Fruit fly (Drosophila melanogaster): ENCODE measurements around the gene noc.

DNA sequence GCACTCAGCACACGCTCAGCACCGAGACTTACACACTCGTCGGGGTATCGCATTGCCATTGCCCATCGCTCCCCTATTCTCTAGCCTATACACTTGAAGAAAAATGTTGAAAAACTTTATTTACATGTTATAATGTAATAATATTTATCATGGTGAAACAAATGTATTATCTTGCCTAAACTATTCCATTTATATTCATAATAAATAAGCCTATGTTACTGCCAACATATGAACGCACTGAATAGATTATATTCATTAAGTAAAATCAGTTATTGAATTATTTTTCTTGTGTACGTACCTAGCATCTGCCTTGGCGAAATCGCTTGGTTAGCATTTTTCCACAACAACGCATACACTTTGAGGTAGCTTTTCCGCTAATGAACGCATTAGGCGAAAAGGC lies 49.8 kb upstream of the noc start:
- TF ChIP-seq CG17802 (tag; optimal IDR thresholded peaks at IDR 0.05), result no peak
- TF ChIP-seq CG17385 (GFP tag; optimal IDR thresholded peaks at IDR 0.05), result peak; percentile 21
- no peak for TF ChIP-seq yki (optimal IDR thresholded peaks at IDR 0.05)
- peak; percentile 69 for TF ChIP-seq CG12391 (tag; optimal IDR thresholded peaks at IDR 0.05)
- no peak for TF ChIP-seq CG11723 (GFP tag; optimal IDR thresholded peaks at IDR 0.05)
- peak; percentile 17 for TF ChIP-seq CG18619 (GFP tag; optimal IDR thresholded peaks at IDR 0.05)
- no peak for TF ChIP-seq bab2 (GFP tag; optimal IDR thresholded peaks at IDR 0.05)

Measured in whole organism, embryonic.